Worm (Caenorhabditis elegans) whole organism, L2 larva: ENCODE results near the gene srg-40.

Source experiments
- lin-13 ChIP-seq: fragments of 150-350 bp; optimal IDR thresholded peaks from 2 replicates; lab custom pipeline; 2014; ENCODE audit warnings: missing biosample characterization, missing genetic modification reagents, missing genetic modification characterization
- nhr-11 ChIP-seq: fragments of 150-350 bp; optimal IDR thresholded peaks from 2 replicates; lab custom pipeline; 2014; ENCODE audit warnings: missing biosample characterization, missing genetic modification characterization
- nhr-12 ChIP-seq: fragments of 150-350 bp; optimal IDR thresholded peaks from 2 replicates; lab custom pipeline; 2014; ENCODE audit warnings: missing biosample characterization, missing genetic modification characterization
- ztf-4 ChIP-seq: fragments of 150-350 bp; optimal IDR thresholded peaks from 2 replicates; lab custom pipeline; 2014; ENCODE audit warnings: missing biosample characterization, missing genetic modification characterization

ce11 chrV:11156589-11156988 lies 7.8 kb downstream of the srg-40 start:
- TF ChIP-seq nhr-11: no peak
- no peak for TF ChIP-seq lin-13 (GFP tag; lab: Kevin White, UChicago)
- no peak for TF ChIP-seq ztf-4
- TF ChIP-seq nhr-12 (tag; lab: Kevin White, UChicago): no peak
